4 worm cellular contexts compared by ENCODE assay signal in the genomic region with DNA sequence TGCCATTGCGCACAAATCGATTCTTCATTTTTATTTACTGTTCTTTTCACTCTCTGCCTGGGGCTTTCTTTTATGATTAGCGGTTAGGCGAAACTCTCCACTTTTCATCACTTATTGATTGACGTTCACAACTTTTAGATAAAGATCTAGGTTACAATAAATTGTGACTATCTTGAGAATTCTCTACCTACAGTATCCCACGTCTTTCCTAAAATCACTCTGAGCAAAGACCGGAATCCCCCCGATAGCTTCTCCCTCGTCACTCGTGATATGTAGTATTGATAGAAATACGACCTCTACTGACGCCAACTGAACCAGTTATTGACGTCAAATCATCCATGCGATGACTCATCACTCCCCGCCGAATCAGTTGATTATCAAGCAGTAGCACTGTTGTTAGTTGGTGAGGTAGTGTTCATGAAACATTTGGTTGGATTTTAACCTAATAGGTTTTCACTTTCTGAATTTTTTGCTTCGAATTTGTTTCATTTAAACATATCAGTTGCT.
TF ChIP-seq lines count a peak whose summit lies in the region.

Gene hir-1 (plus strand): TSS at position 405 of the 507 bp plus-strand sequence.

TF ChIP-seq in whole organism, L1 larva, 84 proteins besides CTCF, POLR2A, EP300 and RAD21:
- TF ChIP-seq efl-1 (optimal IDR thresholded peaks at IDR 0.05; lab: Kevin White, UChicago) = no peak
- TF ChIP-seq efl-1 (GFP tag; optimal IDR thresholded peaks at IDR 0.05 in 1 of 2; lab: Kevin White, UChicago) = peak in 1 of 2 experiments; percentile 90
- no peak for TF ChIP-seq tbx-2 (tag; optimal IDR thresholded peaks at IDR 0.05; lab: Kevin White, UChicago)
- TF ChIP-seq swsn-7 (tag; optimal IDR thresholded peaks at IDR 0.05; lab: Kevin White, UChicago) = no peak
- TF ChIP-seq grh-1 (GFP tag; IDR thresholded peaks at IDR 0.05; lab: Robert Waterston, UW) = 0 out of 2 replicates have a peak, but pooled peaks have one; percentile 8
- no peak for TF ChIP-seq ces-1 (GFP tag; optimal IDR thresholded peaks at IDR 0.05; lab: Kevin White, UChicago)
- TF ChIP-seq C16A3.4 (tag; optimal IDR thresholded peaks at IDR 0.05; lab: Kevin White, UChicago) = no peak
- TF ChIP-seq C04F5.9 (tag; optimal IDR thresholded peaks at IDR 0.05; lab: Kevin White, UChicago) = no peak
- TF ChIP-seq nhr-20 (tag; optimal IDR thresholded peaks at IDR 0.05; lab: Kevin White, UChicago) = peak; percentile 14
- peak; percentile 66 for TF ChIP-seq nhr-85 (tag; lab: Kevin White, UChicago)
- peak; percentile 60 for TF ChIP-seq blmp-1 (tag; optimal IDR thresholded peaks at IDR 0.05; lab: Kevin White, UChicago)
- no peak for TF ChIP-seq lin-15B (tag; optimal IDR thresholded peaks at IDR 0.05; lab: Kevin White, UChicago)
- no peak for TF ChIP-seq mep-1 (tag; optimal IDR thresholded peaks at IDR 0.05; lab: Kevin White, UChicago)

TF ChIP-seq in whole organism, L2 larva, 48 proteins besides CTCF, POLR2A, EP300 and RAD21:
- TF ChIP-seq fos-1 (tag; optimal IDR thresholded peaks at IDR 0.05; lab: Kevin White, UChicago) (peak; percentile 47), sma-3 (GFP tag; optimal IDR thresholded peaks at IDR 0.05; lab: Kevin White, UChicago) (peak; percentile 24), blmp-1 (tag; optimal IDR thresholded peaks at IDR 0.05; lab: Kevin White, UChicago; ENCODE audit: insufficient read depth) (peak; percentile 30), nhr-129 (tag; optimal IDR thresholded peaks at IDR 0.05; lab: Kevin White, UChicago) (peak; percentile 19), F13H6.1 (tag; optimal IDR thresholded peaks at IDR 0.05; lab: Kevin White, UChicago) (no peak)

TF ChIP-seq in whole organism, L3 larva, 47 proteins besides CTCF, POLR2A, EP300 and RAD21:
- TF ChIP-seq nhr-76 (tag; optimal IDR thresholded peaks at IDR 0.05; lab: Kevin White, UChicago) = no peak
- TF ChIP-seq ceh-28 (tag; optimal IDR thresholded peaks at IDR 0.05; lab: Kevin White, UChicago) = peak; percentile 18
- no peak for TF ChIP-seq nhr-43 (tag; optimal IDR thresholded peaks at IDR 0.05; lab: Kevin White, UChicago; ENCODE audit: poor library complexity, severe bottlenecking)
- no peak for TF ChIP-seq lsy-12 (tag; optimal IDR thresholded peaks at IDR 0.05; lab: Kevin White, UChicago)
- no peak for TF ChIP-seq nhr-237 (tag; optimal IDR thresholded peaks at IDR 0.05; lab: Kevin White, UChicago)
- peak; percentile 53 for TF ChIP-seq nhr-25 (tag; optimal IDR thresholded peaks at IDR 0.05; lab: Kevin White, UChicago)
- no peak for TF ChIP-seq R02D3.7 (tag; optimal IDR thresholded peaks at IDR 0.05; lab: Kevin White, UChicago)
- no peak for TF ChIP-seq hmg-11 (tag; optimal IDR thresholded peaks at IDR 0.05; lab: Kevin White, UChicago)
- no peak for TF ChIP-seq elt-3 (tag; optimal IDR thresholded peaks at IDR 0.05; lab: Kevin White, UChicago)
- peak; percentile 74 for TF ChIP-seq jun-1 (tag; optimal IDR thresholded peaks at IDR 0.05; lab: Kevin White, UChicago)
- peak; percentile 18 for TF ChIP-seq pha-4 (tag; optimal IDR thresholded peaks at IDR 0.05; lab: Kevin White, UChicago)
- TF ChIP-seq lin-15B (tag; optimal IDR thresholded peaks at IDR 0.05; lab: Kevin White, UChicago) = no peak
- TF ChIP-seq lin-39 (tag; optimal IDR thresholded peaks at IDR 0.05; lab: Kevin White, UChicago) = no peak
- no peak for TF ChIP-seq fos-1 (tag; optimal IDR thresholded peaks at IDR 0.05; lab: Kevin White, UChicago)

TF ChIP-seq in whole organism, L4 larva, 104 proteins besides CTCF, POLR2A, EP300 and RAD21:
- no peak for TF ChIP-seq mdl-1 (tag; optimal IDR thresholded peaks at IDR 0.05; lab: Kevin White, UChicago)
- peak; percentile 97 for TF ChIP-seq aha-1 (tag; lab: Kevin White, UChicago)
- peak in 1 of 2 experiments; percentile 4 for TF ChIP-seq lsy-2 (tag; optimal IDR thresholded peaks at IDR 0.05; lab: Kevin White, UChicago)
- TF ChIP-seq T26A8.4 (GFP tag; IDR thresholded peaks at IDR 0.05; lab: Robert Waterston, UW) = 0 out of 2 replicates have a peak, but pooled peaks have one; percentile 22

Comparison
In these comparisons a context has a peak if more than half of its experiments do, and no peak if none do; other contexts are left out.
1. Of the 29 proteins assayed by ChIP-seq in both whole organism, L4 larva and whole organism, L1 larva: peak only in whole organism, L4 larva: aha-1; only in whole organism, L1 larva: none; in both: none; in neither: 27; mixed calls (peak in some experiments, not most) for 1.